Worm (Caenorhabditis elegans) whole organism, L4 larva: ENCODE measurements around the gene T03G6.7.

ENCODE experiments used
- D1046.2 ChIP-seq: fragments of 200-800 bp; sonication (Bioruptor generic); IDR thresholded peaks from 2 replicates; pipeline ENCODE4 v1.3.6; 2022; ENCODE audit warnings: missing genetic modification characterization, missing compliant biosample characterization
- F10B5.3 ChIP-seq: sonication (generic microtip); optimal IDR thresholded peaks from 2 replicates; lab custom pipeline; 2016; ENCODE audit warnings: mild to moderate bottlenecking, missing genetic modification characterization, missing compliant biosample characterization
- F37D6.2 ChIP-seq: sonication (generic microtip); optimal IDR thresholded peaks from 2 replicates; lab custom pipeline; 2016; ENCODE audit warnings: mild to moderate bottlenecking, missing genetic modification characterization, missing compliant biosample characterization
- F49E8.2 ChIP-seq: sonication (generic microtip); optimal IDR thresholded peaks from 2 replicates; lab custom pipeline; 2016; ENCODE audit warnings: missing compliant biosample characterization, mild to moderate bottlenecking, missing genetic modification characterization, borderline replicate concordance
- T20F7.1 ChIP-seq: fragments of 200-800 bp; sonication (Bioruptor generic); optimal IDR thresholded peaks from 2 replicates; lab custom pipeline; 2018; ENCODE audit warnings: mild to moderate bottlenecking, missing genetic modification characterization, missing compliant biosample characterization
- T26A8.4 ChIP-seq: fragments of 200-800 bp; sonication (Bioruptor generic); IDR thresholded peaks from 2 replicates; pipeline ENCODE4 v1.3.6; 2022; ENCODE audit warnings: missing genetic modification characterization, missing compliant biosample characterization
- Y48G9A.11 ChIP-seq: fragments of 200-800 bp; sonication (Bioruptor generic); IDR thresholded peaks from 2 replicates; pipeline ENCODE4 v1.3.6; 2022; ENCODE audit warnings: missing genetic modification reagents, missing genetic modification characterization, missing compliant biosample characterization
- ZK337.2 ChIP-seq: fragments of 200-800 bp; sonication (Bioruptor generic); IDR thresholded peaks from 2 replicates; pipeline ENCODE4 v1.3.6; 2022; ENCODE audit warnings: missing genetic modification reagents, missing genetic modification characterization, missing compliant biosample characterization
- ZK546.5 ChIP-seq, 2 experiments: sonication (generic microtip); optimal IDR thresholded peaks; 2 replicates each; lab custom pipeline; 2017; ENCODE audit warnings: missing biosample characterization in 2 of 2, missing genetic modification characterization in 2 of 2
- aha-1 ChIP-seq: fragments of 150-350 bp; peaks from one replicate; lab custom pipeline; 2014; ENCODE audit warnings: missing biosample characterization, missing genetic modification characterization
- ama-1 ChIP-seq: fragments of 150-350 bp; optimal IDR thresholded peaks from 2 replicates; lab custom pipeline; 2014; ENCODE audit warnings: inconsistent platforms, mixed read lengths
- attf-4 ChIP-seq: sonication (generic microtip); optimal IDR thresholded peaks from 3 replicates; lab custom pipeline; 2017; ENCODE audit warnings: missing biosample characterization, missing genetic modification characterization
- ceh-32 ChIP-seq: sonication (generic microtip); optimal IDR thresholded peaks from 2 replicates; lab custom pipeline; 2016; ENCODE audit warnings: mild to moderate bottlenecking, missing genetic modification characterization, missing compliant biosample characterization; ENCODE audit not compliant: poor library complexity
- ceh-44 ChIP-seq: fragments of 200-800 bp; sonication (Bioruptor generic); IDR thresholded peaks from 2 replicates; pipeline ENCODE4 v1.3.6; 2022; ENCODE audit warnings: missing genetic modification reagents, missing genetic modification characterization, missing compliant biosample characterization
- ceh-62 ChIP-seq: sonication (generic microtip); optimal IDR thresholded peaks from 2 replicates; lab custom pipeline; 2017; ENCODE audit warnings: missing biosample characterization, missing genetic modification characterization
- daf-19 ChIP-seq: fragments of 200-800 bp; sonication (Bioruptor generic); conservative IDR thresholded peaks from 2 replicates; pipeline ENCODE4 v1.3.6; 2022; ENCODE audit warnings: missing genetic modification characterization, missing compliant biosample characterization
- dmd-9 ChIP-seq: fragments of 200-800 bp; sonication (Bioruptor generic); IDR thresholded peaks from 2 replicates; pipeline ENCODE4 v1.3.6; 2022; ENCODE audit warnings: missing genetic modification reagents, missing genetic modification characterization, missing compliant biosample characterization
- dpl-1 ChIP-seq: fragments of 150-350 bp; optimal IDR thresholded peaks from 2 replicates; lab custom pipeline; 2014; ENCODE audit warnings: missing biosample characterization, missing genetic modification reagents, missing genetic modification characterization
- dve-1 ChIP-seq: sonication (generic microtip); optimal IDR thresholded peaks from 2 replicates; lab custom pipeline; 2017; ENCODE audit warnings: antibody characterized with exemption, mild to moderate bottlenecking, missing genetic modification characterization, missing compliant biosample characterization; ENCODE audit not compliant: insufficient read depth
- fkh-10 ChIP-seq: fragments of 150-350 bp; optimal IDR thresholded peaks from 2 replicates; lab custom pipeline; 2014; ENCODE audit warnings: missing biosample characterization, missing genetic modification reagents, missing genetic modification characterization
- fos-1 ChIP-seq: fragments of 150-350 bp; optimal IDR thresholded peaks from 2 replicates; lab custom pipeline; 2014; ENCODE audit warnings: missing biosample characterization, missing genetic modification characterization
- hlh-30 ChIP-seq: sonication (generic microtip); optimal IDR thresholded peaks from 2 replicates; lab custom pipeline; 2017; ENCODE audit warnings: antibody characterized with exemption, mild to moderate bottlenecking, missing genetic modification characterization, missing compliant biosample characterization; ENCODE audit not compliant: insufficient read depth
- lin-1 ChIP-seq: fragments of 200-800 bp; sonication (Bioruptor generic); IDR thresholded peaks from 2 replicates; pipeline ENCODE4 v1.3.6; 2022; ENCODE audit warnings: missing genetic modification reagents, missing genetic modification characterization, missing compliant biosample characterization
- lin-29 ChIP-seq: fragments of 200-800 bp; sonication (Bioruptor generic); IDR thresholded peaks from 2 replicates; pipeline ENCODE4 v1.3.6; 2022; ENCODE audit warnings: missing genetic modification reagents, missing genetic modification characterization, missing compliant biosample characterization
- lin-39 ChIP-seq: fragments of 150-350 bp; optimal IDR thresholded peaks from 2 replicates; lab custom pipeline; 2014; ENCODE audit warnings: missing biosample characterization, missing genetic modification reagents, missing genetic modification characterization
- lsy-2 ChIP-seq, 2 experiments: fragments of 150-350 bp in 1 of 2; sonication (generic microtip) in 1 of 2; optimal IDR thresholded peaks; 2 replicates each; lab custom pipeline; 2014 to 2017; ENCODE audit warnings: missing biosample characterization in 2 of 2, missing genetic modification characterization in 2 of 2
- madf-5 ChIP-seq, 2 experiments: fragments of 200-800 bp; sonication (Bioruptor generic); IDR thresholded peaks; 2 replicates each; pipeline ENCODE4 v1.3.6; 2022; ENCODE audit warnings: missing compliant biosample characterization in 2 of 2, missing genetic modification characterization in 2 of 2
- mxl-3 ChIP-seq: fragments of 200-800 bp; sonication (Bioruptor generic); optimal IDR thresholded peaks from 2 replicates; lab custom pipeline; 2018; ENCODE audit warnings: mild to moderate bottlenecking, missing genetic modification characterization, missing compliant biosample characterization
- nhr-25 ChIP-seq: sonication (generic microtip); optimal IDR thresholded peaks from 2 replicates; lab custom pipeline; 2017; ENCODE audit warnings: missing genetic modification characterization, mild to moderate bottlenecking, missing compliant biosample characterization, antibody characterized with exemption, moderate library complexity, borderline replicate concordance; ENCODE audit not compliant: insufficient read depth
- rbr-2 ChIP-seq: sonication (generic microtip); optimal IDR thresholded peaks from 2 replicates; lab custom pipeline; 2016; ENCODE audit warnings: missing genotype, missing genetic modification characterization, missing compliant biosample characterization
- saeg-2 ChIP-seq: fragments of 200-800 bp; sonication (Bioruptor generic); IDR thresholded peaks from 2 replicates; pipeline ENCODE4 v1.3.6; 2022; ENCODE audit warnings: missing genetic modification reagents, missing genetic modification characterization, missing compliant biosample characterization
- set-16 ChIP-seq: fragments of 200-800 bp; sonication (Bioruptor generic); IDR thresholded peaks from 2 replicates; pipeline ENCODE4 v1.3.6; 2022; ENCODE audit warnings: missing genetic modification reagents, missing genetic modification characterization, missing compliant biosample characterization
- snpc-1.2 ChIP-seq: fragments of 200-800 bp; sonication (Bioruptor generic); IDR thresholded peaks from 2 replicates; pipeline ENCODE4 v1.3.6; 2022; ENCODE audit warnings: missing genetic modification reagents, missing genetic modification characterization, missing compliant biosample characterization
- snpc-4 ChIP-seq: fragments of 150-350 bp; optimal IDR thresholded peaks from 2 replicates; lab custom pipeline; 2014; ENCODE audit warnings: missing biosample characterization, missing genetic modification characterization
- tag-97 ChIP-seq: fragments of 200-800 bp; sonication (Bioruptor generic); IDR thresholded peaks from 2 replicates; pipeline ENCODE4 v1.3.6; 2022; ENCODE audit warnings: missing genetic modification characterization, missing compliant biosample characterization
- tra-1 ChIP-seq: fragments of 200-800 bp; sonication (Bioruptor generic); IDR thresholded peaks from 2 replicates; pipeline ENCODE4 v1.3.6; 2022; ENCODE audit warnings: missing genetic modification reagents, missing genetic modification characterization, missing compliant biosample characterization
- unc-39 ChIP-seq: sonication (generic microtip); optimal IDR thresholded peaks from 2 replicates; lab custom pipeline; 2017; ENCODE audit warnings: missing biosample characterization, missing genetic modification characterization
- zfp-2 ChIP-seq: sonication (generic microtip); optimal IDR thresholded peaks from 2 replicates; lab custom pipeline; 2016; ENCODE audit warnings: mild to moderate bottlenecking, missing genetic modification characterization, missing compliant biosample characterization
- ztf-11 ChIP-seq: fragments of 150-350 bp; optimal IDR thresholded peaks from 2 replicates; lab custom pipeline; 2014; ENCODE audit warnings: missing biosample characterization, missing genetic modification characterization
- ztf-7 ChIP-seq: fragments of 150-350 bp; optimal IDR thresholded peaks from 2 replicates; lab custom pipeline; 2014; ENCODE audit warnings: missing biosample characterization, missing genetic modification characterization

T03G6.7 gene

ce11 chrX:2581828-2582589 lies 11.8 kb upstream of the T03G6.7 start (continued):
- TF ChIP-seq lin-1, result no peak
- peak; percentile 79 for TF ChIP-seq hlh-30 (tag; lab: Kevin White, UChicago)

ce11 chrX:2583135-2583683 lies 10.6 kb upstream of the T03G6.7 start:
- TF ChIP-seq fkh-10 (GFP tag; lab: Kevin White, UChicago) (no peak), dve-1 (tag; lab: Kevin White, UChicago) (no peak), Y48G9A.11 (GFP tag; lab: Robert Waterston, UW) (0 out of 2 replicates have a peak, but pooled peaks have one; percentile 12), hlh-30 (tag; lab: Kevin White, UChicago) (peak; percentile 67), tag-97 (GFP tag; lab: Robert Waterston, UW) (no peak), lin-29 (GFP tag; lab: Robert Waterston, UW) (no peak), ztf-11 (tag; lab: Kevin White, UChicago) (no peak), lsy-2 (tag; optimal IDR thresholded peaks at IDR 0.05; lab: Kevin White, UChicago) (no peak), D1046.2 (GFP tag; lab: Robert Waterston, UW) (no peak), attf-4 (tag; lab: Kevin White, UChicago) (no peak), nhr-25 (tag; lab: Kevin White, UChicago) (no peak), ZK546.5 (tag; optimal IDR thresholded peaks at IDR 0.05; lab: Kevin White, UChicago) (no peak), mxl-3 (peak; percentile 32), ceh-44 (GFP tag; lab: Robert Waterston, UW) (0 out of 2 replicates have a peak, but pooled peaks have one; percentile 6), unc-39 (tag; lab: Kevin White, UChicago) (no peak), set-16 (GFP tag; lab: Robert Waterston, UW) (peak; percentile 60), dmd-9 (GFP tag; lab: Robert Waterston, UW) (no peak), rbr-2 (tag; lab: Kevin White, UChicago) (no peak), daf-19 (GFP tag; lab: Robert Waterston, UW) (no peak), zfp-2 (tag; lab: Kevin White, UChicago) (no peak), ztf-7 (tag; lab: Kevin White, UChicago) (no peak), ZK337.2 (GFP tag; lab: Robert Waterston, UW) (no peak), ceh-32 (tag; lab: Kevin White, UChicago) (no peak), snpc-4 (tag; lab: Kevin White, UChicago) (no peak), T26A8.4 (GFP tag; lab: Robert Waterston, UW) (no peak), F49E8.2 (tag; lab: Kevin White, UChicago) (no peak), F10B5.3 (tag; lab: Kevin White, UChicago) (no peak), tra-1 (no peak), aha-1 (tag; lab: Kevin White, UChicago) (peak; percentile 24)

DNA sequence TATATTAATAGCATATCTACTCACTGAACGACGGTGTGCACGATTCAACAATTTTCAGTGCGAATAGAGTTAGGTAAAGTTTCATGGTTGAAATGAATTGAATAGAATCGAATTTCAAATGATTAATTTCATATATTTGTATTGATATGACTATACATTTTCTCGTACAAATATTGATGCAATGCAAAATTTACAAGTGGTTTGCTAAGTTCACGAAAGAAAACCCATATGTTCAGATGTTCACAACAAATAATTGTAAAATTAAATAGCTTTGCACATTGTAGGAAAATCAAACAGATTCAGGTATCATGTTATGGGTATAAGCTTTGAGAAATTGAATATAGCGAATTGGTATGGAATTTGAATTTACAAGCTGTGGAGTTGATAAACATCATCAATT lies 8.2 kb upstream of the T03G6.7 start, which contains the start of gene H01M10.2:
H01M10.2 (minus strand) TSS at position 101 of the 400 bp plus-strand sequence.
- TF ChIP-seq fkh-10 (GFP tag; lab: Kevin White, UChicago) (no peak), dve-1 (tag; lab: Kevin White, UChicago) (no peak), T20F7.1 (no peak), snpc-1.2 (GFP tag; lab: Robert Waterston, UW) (no peak), fos-1 (tag; lab: Kevin White, UChicago) (no peak), dpl-1 (GFP tag; lab: Kevin White, UChicago) (no peak), D1046.2 (GFP tag; lab: Robert Waterston, UW) (no peak), daf-19 (GFP tag; lab: Robert Waterston, UW) (no peak), ama-1 (lab: Kevin White, UChicago) (no peak), lin-39 (no peak), saeg-2 (GFP tag; lab: Robert Waterston, UW) (no peak), dmd-9 (GFP tag; lab: Robert Waterston, UW) (no peak), madf-5 (GFP tag; IDR thresholded peaks at IDR 0.05; lab: Robert Waterston, UW) (no peak), F37D6.2 (no peak), hlh-30 (tag; lab: Kevin White, UChicago) (no peak), ceh-32 (tag; lab: Kevin White, UChicago) (no peak), ceh-62 (tag; lab: Kevin White, UChicago) (no peak)
